Worm (Caenorhabditis elegans) whole organism, young adult: ENCODE results near the gene R04D3.2.

Source experiments
- B0035.1 ChIP-seq: sonication (generic microtip); optimal IDR thresholded peaks from 2 replicates; lab custom pipeline; 2016; ENCODE audit warnings: missing genetic modification characterization, mild to moderate bottlenecking, missing compliant biosample characterization, missing genotype, missing genetic modification reagents
- C06A6.2 ChIP-seq: fragments of 200-800 bp; sonication (Bioruptor generic); conservative IDR thresholded peaks from 2 replicates; pipeline ENCODE4 v1.3.6; 2022; ENCODE audit warnings: missing genetic modification characterization, missing compliant biosample characterization
- D2030.7 ChIP-seq: fragments of 200-800 bp; sonication (Bioruptor generic); IDR thresholded peaks from 2 replicates; pipeline ENCODE4 v1.3.6; 2022; ENCODE audit warnings: missing genetic modification reagents, missing genetic modification characterization, missing compliant biosample characterization
- F37B4.10 ChIP-seq: fragments of 200-800 bp; sonication (Bioruptor generic); IDR thresholded peaks from 2 replicates; pipeline ENCODE4 v1.3.6; 2022; ENCODE audit warnings: missing genetic modification characterization, missing compliant biosample characterization
- F39B2.1 ChIP-seq: fragments of 200-800 bp; sonication (Bioruptor generic); IDR thresholded peaks from 2 replicates; pipeline ENCODE4 v1.3.6; 2022; ENCODE audit warnings: missing genetic modification reagents, missing genetic modification characterization, missing compliant biosample characterization
- F55B11.4 ChIP-seq: sonication (generic microtip); optimal IDR thresholded peaks from 2 replicates; lab custom pipeline; 2016; ENCODE audit warnings: missing compliant biosample characterization, missing genetic modification characterization, borderline replicate concordance; ENCODE audit not compliant: insufficient read depth
- K12H6.12 ChIP-seq: fragments of 200-800 bp; sonication (Bioruptor generic); optimal IDR thresholded peaks from 2 replicates; lab custom pipeline; 2018; ENCODE audit warnings: mild to moderate bottlenecking, missing genetic modification characterization, missing compliant biosample characterization
- T07F8.4 ChIP-seq: sonication (generic microtip); optimal IDR thresholded peaks from 2 replicates; lab custom pipeline; 2016; ENCODE audit warnings: mild to moderate bottlenecking, missing genetic modification characterization, moderate library complexity, missing compliant biosample characterization
- T26A5.8 ChIP-seq: sonication (generic microtip); optimal IDR thresholded peaks from 2 replicates; lab custom pipeline; 2016; ENCODE audit warnings: missing genetic modification characterization, missing compliant biosample characterization
- Y67H2A.10 ChIP-seq: fragments of 200-800 bp; sonication (Bioruptor generic); conservative IDR thresholded peaks from 2 replicates; pipeline ENCODE4 v1.3.6; 2022; ENCODE audit warnings: missing genetic modification reagents, missing genetic modification characterization, missing compliant biosample characterization
- Y95B8A.8 ChIP-seq: fragments of 200-800 bp; sonication (Bioruptor generic); IDR thresholded peaks from 2 replicates; pipeline ENCODE4 v1.3.6; 2022; ENCODE audit warnings: missing genetic modification reagents, missing genetic modification characterization, missing compliant biosample characterization
- aptf-2 ChIP-seq: fragments of 200-800 bp; sonication (Bioruptor generic); conservative IDR thresholded peaks from 2 replicates; pipeline ENCODE4 v1.3.6; 2022; ENCODE audit warnings: missing genetic modification reagents, missing genetic modification characterization, missing compliant biosample characterization
- aptf-3 ChIP-seq: fragments of 200-800 bp; sonication (Bioruptor generic); IDR thresholded peaks from 2 replicates; pipeline ENCODE4 v1.3.6; 2022; ENCODE audit warnings: missing genetic modification characterization, missing compliant biosample characterization
- atf-7 ChIP-seq: sonication (generic microtip); optimal IDR thresholded peaks from 2 replicates; lab custom pipeline; 2017; ENCODE audit warnings: mild to moderate bottlenecking, missing genetic modification characterization, missing compliant biosample characterization
- athp-1 ChIP-seq: sonication (generic microtip); optimal IDR thresholded peaks from 2 replicates; lab custom pipeline; 2017; ENCODE audit warnings: mild to moderate bottlenecking, missing genetic modification characterization, missing compliant biosample characterization
- attf-3 ChIP-seq: fragments of 200-800 bp; sonication (Bioruptor generic); conservative IDR thresholded peaks from 2 replicates; pipeline ENCODE4 v1.3.6; 2022; ENCODE audit warnings: missing genetic modification reagents, missing genetic modification characterization, missing compliant biosample characterization
- bed-1 ChIP-seq: fragments of 200-800 bp; sonication (Bioruptor generic); IDR thresholded peaks from 2 replicates; pipeline ENCODE4 v1.3.6; 2022; ENCODE audit warnings: missing genetic modification reagents, missing genetic modification characterization, missing compliant biosample characterization
- ccch-3 ChIP-seq: fragments of 200-800 bp; sonication (Bioruptor generic); optimal IDR thresholded peaks from 2 replicates; lab custom pipeline; 2018; ENCODE audit warnings: mild to moderate bottlenecking, missing genetic modification characterization, missing compliant biosample characterization
- ceh-79 ChIP-seq: sonication (generic microtip); optimal IDR thresholded peaks from 2 replicates; lab custom pipeline; 2017; ENCODE audit warnings: mild to moderate bottlenecking, missing genetic modification characterization, missing compliant biosample characterization
- dpl-1 ChIP-seq: fragments of 150-350 bp; optimal IDR thresholded peaks from 2 replicates; lab custom pipeline; 2014; ENCODE audit warnings: missing biosample characterization, missing genetic modification reagents, missing genetic modification characterization
- efl-1 ChIP-seq: fragments of 150-350 bp; optimal IDR thresholded peaks from 2 replicates; lab custom pipeline; 2014; ENCODE audit warnings: missing biosample characterization, missing genetic modification reagents, missing genetic modification characterization
- egl-18 ChIP-seq: fragments of 200-800 bp; sonication (Bioruptor generic); IDR thresholded peaks from 2 replicates; pipeline ENCODE4 v1.3.6; 2022; ENCODE audit warnings: missing genetic modification reagents, missing genetic modification characterization, missing compliant biosample characterization
- egl-44 ChIP-seq: fragments of 200-800 bp; sonication (Bioruptor generic); IDR thresholded peaks from 2 replicates; pipeline ENCODE4 v1.3.6; 2022; ENCODE audit warnings: missing genetic modification reagents, missing genetic modification characterization, missing compliant biosample characterization
- ekl-4 ChIP-seq: fragments of 200-800 bp; sonication (Bioruptor generic); IDR thresholded peaks from 2 replicates; pipeline ENCODE4 v1.3.6; 2022; ENCODE audit warnings: missing genetic modification reagents, missing genetic modification characterization, missing compliant biosample characterization
- fkh-3 ChIP-seq: sonication (generic microtip); optimal IDR thresholded peaks from 2 replicates; lab custom pipeline; 2016; ENCODE audit warnings: mild to moderate bottlenecking, missing genetic modification characterization, missing compliant biosample characterization
- hlh-26 ChIP-seq: fragments of 200-800 bp; sonication (Bioruptor generic); conservative IDR thresholded peaks from 2 replicates; pipeline ENCODE4 v1.3.6; 2022; ENCODE audit warnings: missing genetic modification reagents, missing genetic modification characterization, missing compliant biosample characterization
- hrde-1 ChIP-seq: sonication (generic microtip); optimal IDR thresholded peaks from 2 replicates; lab custom pipeline; 2016; ENCODE audit warnings: missing genetic modification characterization, mild to moderate bottlenecking, missing compliant biosample characterization, moderate library complexity, missing genotype, missing genetic modification reagents, borderline replicate concordance
- lag-1 ChIP-seq: fragments of 200-800 bp; sonication (Bioruptor generic); IDR thresholded peaks from 2 replicates; pipeline ENCODE4 v1.3.6; 2022; ENCODE audit warnings: missing genetic modification reagents, missing genetic modification characterization, missing compliant biosample characterization
- lin-35 ChIP-seq, 3 experiments: fragments of 150-350 bp in 2 of 3; sonication (generic microtip) in 1 of 3; optimal IDR thresholded peaks; 2 replicates each; lab custom pipeline; 2014 to 2018; ENCODE audit warnings: missing biosample characterization in 3 of 3, missing genetic modification characterization in 3 of 3, missing genetic modification reagents in 3 of 3
- lin-40 ChIP-seq: sonication (generic microtip); optimal IDR thresholded peaks from 2 replicates; lab custom pipeline; 2016; ENCODE audit warnings: missing genetic modification characterization, mild to moderate bottlenecking, missing compliant biosample characterization, missing genotype, missing genetic modification reagents
- lsy-27 ChIP-seq: sonication (generic microtip); optimal IDR thresholded peaks from 2 replicates; lab custom pipeline; 2017; ENCODE audit warnings: missing genetic modification characterization, mild to moderate bottlenecking, missing compliant biosample characterization, antibody characterized with exemption, missing genotype, borderline replicate concordance; ENCODE audit not compliant: insufficient read depth
- mcd-1 ChIP-seq: fragments of 200-800 bp; sonication (Bioruptor generic); IDR thresholded peaks from 2 replicates; pipeline ENCODE4 v1.3.6; 2022; ENCODE audit warnings: missing genetic modification reagents, missing genetic modification characterization, missing compliant biosample characterization
- nfya-2 ChIP-seq: fragments of 200-800 bp; sonication (Bioruptor generic); IDR thresholded peaks from 2 replicates; pipeline ENCODE4 v1.3.6; 2022; ENCODE audit warnings: missing genetic modification reagents, missing genetic modification characterization, missing compliant biosample characterization
- nfyb-1 ChIP-seq: fragments of 200-800 bp; sonication (Bioruptor generic); IDR thresholded peaks from 2 replicates; pipeline ENCODE4 v1.3.6; 2022; ENCODE audit warnings: missing genetic modification reagents, missing genetic modification characterization, missing compliant biosample characterization
- nhr-120 ChIP-seq: fragments of 200-800 bp; sonication (Bioruptor generic); IDR thresholded peaks from 2 replicates; pipeline ENCODE4 v1.3.6; 2022; ENCODE audit warnings: missing genetic modification characterization, missing compliant biosample characterization
- nhr-179 ChIP-seq: sonication (generic microtip); optimal IDR thresholded peaks from 2 replicates; lab custom pipeline; 2016; ENCODE audit warnings: mild to moderate bottlenecking, missing genetic modification characterization, missing compliant biosample characterization
- pbrm-1 ChIP-seq: fragments of 200-800 bp; sonication (Bioruptor generic); IDR thresholded peaks from 2 replicates; pipeline ENCODE4 v1.3.6; 2022; ENCODE audit warnings: missing genetic modification reagents, missing genetic modification characterization, missing compliant biosample characterization
- rcor-1 ChIP-seq: fragments of 200-800 bp; sonication (Bioruptor generic); IDR thresholded peaks from 2 replicates; pipeline ENCODE4 v1.3.6; 2022; ENCODE audit warnings: missing genetic modification reagents, missing genetic modification characterization, missing compliant biosample characterization
- repo-1 ChIP-seq: sonication (generic microtip); optimal IDR thresholded peaks from 2 replicates; lab custom pipeline; 2017; ENCODE audit warnings: mild to moderate bottlenecking, missing genetic modification characterization, missing compliant biosample characterization
- sdz-38 ChIP-seq: sonication (generic microtip); optimal IDR thresholded peaks from 2 replicates; lab custom pipeline; 2016; ENCODE audit warnings: missing genotype, missing genetic modification characterization, missing compliant biosample characterization
- snpc-1.1 ChIP-seq: sonication (generic microtip); optimal IDR thresholded peaks from 2 replicates; lab custom pipeline; 2017; ENCODE audit warnings: missing genetic modification characterization, mild to moderate bottlenecking, missing compliant biosample characterization, antibody characterized with exemption, moderate library complexity, missing genotype, missing genetic modification reagents; ENCODE audit not compliant: insufficient read depth
- snpc-3.4 ChIP-seq: sonication (generic microtip); optimal IDR thresholded peaks from 2 replicates; lab custom pipeline; 2017; ENCODE audit warnings: missing genetic modification characterization, mild to moderate bottlenecking, missing compliant biosample characterization, antibody characterized with exemption, moderate library complexity, missing genotype, missing genetic modification reagents
- unc-62 ChIP-seq: fragments of 150-350 bp; optimal IDR thresholded peaks from 2 replicates; lab custom pipeline; 2014; ENCODE audit warnings: missing biosample characterization, missing genetic modification reagents, missing genetic modification characterization
- xnd-1 ChIP-seq: sonication (generic microtip); optimal IDR thresholded peaks from 2 replicates; lab custom pipeline; 2016; ENCODE audit warnings: missing genotype, missing genetic modification reagents, missing genetic modification characterization, missing compliant biosample characterization
- ztf-18 ChIP-seq: sonication (generic microtip); optimal IDR thresholded peaks from 2 replicates; lab custom pipeline; 2016; ENCODE audit warnings: missing genotype, mild to moderate bottlenecking, missing genetic modification characterization, missing compliant biosample characterization
- ztf-28 ChIP-seq: fragments of 200-800 bp; sonication (Bioruptor generic); IDR thresholded peaks from 2 replicates; pipeline ENCODE4 v1.3.6; 2022; ENCODE audit warnings: missing genetic modification reagents, missing genetic modification characterization, missing compliant biosample characterization
- ztf-3 ChIP-seq: fragments of 200-800 bp; sonication (Bioruptor generic); optimal IDR thresholded peaks from 2 replicates; lab custom pipeline; 2018; ENCODE audit warnings: mild to moderate bottlenecking, missing genetic modification characterization, missing compliant biosample characterization
- ztf-6 ChIP-seq: fragments of 200-800 bp; sonication (Bioruptor generic); IDR thresholded peaks from 2 replicates; pipeline ENCODE4 v1.3.6; 2022; ENCODE audit warnings: missing genetic modification reagents, missing genetic modification characterization, missing compliant biosample characterization

Gene R04D3.2

ce11 chrX:13264550-13264949 is 21.9 kb downstream of the R04D3.2 start (continued):
- TF ChIP-seq F39B2.1 (0 out of 2 replicates have a peak, but pooled peaks have one; percentile 54), rcor-1 (GFP tag; lab: Robert Waterston, UW) (peak; percentile 85), efl-1 (GFP tag; lab: Kevin White, UChicago) (no peak), nhr-179 (tag; lab: Kevin White, UChicago) (no peak), aptf-2 (GFP tag; lab: Robert Waterston, UW) (0 out of 2 replicates have a peak, but pooled peaks have one; percentile 34), C06A6.2 (GFP tag; lab: Robert Waterston, UW) (no peak), nfya-2 (GFP tag; lab: Robert Waterston, UW) (no peak), ztf-28 (GFP tag; lab: Robert Waterston, UW) (peak; percentile 78; the same call in 1 of the 2 replicates), D2030.7 (GFP tag; lab: Robert Waterston, UW) (peak; percentile 54), snpc-3.4 (tag; lab: Kevin White, UChicago) (peak; percentile 60), K12H6.12 (peak; percentile 39), pbrm-1 (GFP tag; lab: Robert Waterston, UW) (peak; percentile 88), nhr-120 (GFP tag; lab: Robert Waterston, UW) (no peak), T26A5.8 (tag; lab: Kevin White, UChicago) (peak; percentile 50), ztf-6 (no peak), hlh-26 (GFP tag; lab: Robert Waterston, UW) (no peak), ztf-3 (GFP tag; lab: Kevin White, UChicago) (no peak), egl-44 (peak; percentile 83), unc-62 (no peak), ccch-3 (GFP tag; lab: Kevin White, UChicago) (peak; percentile 16), athp-1 (tag; lab: Kevin White, UChicago) (peak; percentile 24), bed-1 (GFP tag; lab: Robert Waterston, UW) (no peak), fkh-3 (tag; lab: Kevin White, UChicago) (peak; percentile 62), egl-18 (GFP tag; lab: Robert Waterston, UW) (no peak), attf-3 (GFP tag; lab: Robert Waterston, UW) (peak; percentile 54; the same call in 1 of the 2 replicates), lin-40 (tag; lab: Kevin White, UChicago) (peak; percentile 76), atf-7 (tag; lab: Kevin White, UChicago) (peak; percentile 55), lag-1 (GFP tag; lab: Robert Waterston, UW) (0 out of 2 replicates have a peak, but pooled peaks have one; percentile 14), snpc-1.1 (tag; lab: Kevin White, UChicago) (no peak), xnd-1 (tag; lab: Kevin White, UChicago) (no peak), F55B11.4 (tag; lab: Kevin White, UChicago) (no peak), B0035.1 (tag; lab: Kevin White, UChicago) (peak; percentile 53), hrde-1 (tag; lab: Kevin White, UChicago) (peak; percentile 61), T07F8.4 (tag; lab: Kevin White, UChicago) (peak; percentile 42), Y95B8A.8 (GFP tag; lab: Robert Waterston, UW) (0 out of 2 replicates have a peak, but pooled peaks have one; percentile 9), repo-1 (peak; percentile 48), F37B4.10 (GFP tag; lab: Robert Waterston, UW) (peak; percentile 89; the same call in 1 of the 2 replicates), lsy-27 (no peak), nfyb-1 (GFP tag; lab: Robert Waterston, UW) (peak; percentile 89), ekl-4 (peak; percentile 82), lin-35 (GFP tag; optimal IDR thresholded peaks at IDR 0.05; lab: Kevin White, UChicago) (peak in 1 of 3 experiments; percentile 20), ceh-79 (tag; lab: Kevin White, UChicago) (no peak), dpl-1 (GFP tag; lab: Kevin White, UChicago) (no peak), mcd-1 (GFP tag; lab: Robert Waterston, UW) (no peak), ztf-18 (tag; lab: Kevin White, UChicago) (peak; percentile 60), aptf-3 (GFP tag; lab: Robert Waterston, UW) (peak; percentile 79; the same call in 1 of the 2 replicates), Y67H2A.10 (GFP tag; lab: Robert Waterston, UW) (0 out of 2 replicates have a peak, but pooled peaks have one; percentile 17), sdz-38 (tag; lab: Kevin White, UChicago) (no peak)
